Worm (Caenorhabditis elegans): ENCODE data around the gene C09B8.3.
A peak's percentile ranks its signal among the peaks of the same experiment; 100 is the strongest.

The C09B8.3 gene

DNA sequence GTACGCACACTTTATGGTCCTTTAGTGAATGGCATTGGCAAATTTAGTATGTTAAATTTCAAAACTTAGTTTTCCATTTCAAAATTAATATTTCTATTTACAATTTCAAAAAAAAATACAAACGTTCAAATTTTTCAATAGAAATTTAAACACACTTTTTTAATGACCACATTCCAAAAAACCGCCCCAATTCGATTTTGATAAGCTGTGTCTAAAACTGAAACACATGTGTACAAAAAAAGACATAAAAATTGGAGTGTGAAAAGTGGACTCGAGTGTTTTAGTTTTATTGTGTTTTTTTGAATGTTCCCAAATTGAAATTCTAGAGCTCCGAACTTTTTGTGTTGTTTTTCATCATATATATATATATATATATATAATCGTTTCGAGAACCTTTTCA, 34.7 kb downstream of the C09B8.3 start:
- TF ChIP-seq madf-2 (tag; optimal IDR thresholded peaks at IDR 0.05) = no peak
- TF ChIP-seq hlh-8 (tag; optimal IDR thresholded peaks at IDR 0.05) = no peak
- TF ChIP-seq npax-4 (tag; optimal IDR thresholded peaks at IDR 0.05) = no peak

- TF ChIP-seq unc-42 (tag; optimal IDR thresholded peaks at IDR 0.05) (peak; percentile 71), gmeb-2 (tag; optimal IDR thresholded peaks at IDR 0.05) (no peak)
Measured at ce11 chrX:5975228-5975627, 35.2 kb downstream of the C09B8.3 start.

DNA sequence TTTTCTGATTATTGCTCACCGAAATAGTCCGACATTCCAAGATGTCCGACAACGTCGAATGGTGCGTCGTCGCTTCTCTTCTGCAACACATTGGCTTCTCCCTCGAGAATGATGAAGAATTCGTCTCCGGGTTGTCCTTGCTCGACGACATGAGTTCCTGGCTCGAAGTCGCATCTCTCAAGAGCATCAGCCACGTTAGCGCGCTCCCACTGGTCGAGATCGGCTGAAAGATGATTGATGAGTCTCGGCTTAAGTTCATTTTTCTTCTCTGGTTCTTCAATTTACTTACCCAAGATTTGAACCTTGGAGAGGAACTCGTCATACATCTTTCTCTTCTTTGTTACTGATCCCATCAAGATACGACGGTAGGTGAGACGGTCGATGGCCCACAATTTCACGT, 38.3 kb downstream of the C09B8.3 start:
- no peak for TF ChIP-seq rnt-1 (tag; optimal IDR thresholded peaks at IDR 0.05)
- TF ChIP-seq pha-2 (tag; optimal IDR thresholded peaks at IDR 0.05) = no peak
- no peak for TF ChIP-seq elt-4 (tag; optimal IDR thresholded peaks at IDR 0.05)
- no peak for TF ChIP-seq hlh-13 (GFP tag; optimal IDR thresholded peaks at IDR 0.05)
- TF ChIP-seq ceh-34 (tag; optimal IDR thresholded peaks at IDR 0.05) = no peak
- no peak for TF ChIP-seq ahr-1 (tag; optimal IDR thresholded peaks at IDR 0.05)
- no peak for TF ChIP-seq T23F11.4 (GFP tag; optimal IDR thresholded peaks at IDR 0.05)
- no peak for TF ChIP-seq madf-2 (tag; optimal IDR thresholded peaks at IDR 0.05)
- TF ChIP-seq ets-4 (tag; optimal IDR thresholded peaks at IDR 0.05) = no peak

DNA sequence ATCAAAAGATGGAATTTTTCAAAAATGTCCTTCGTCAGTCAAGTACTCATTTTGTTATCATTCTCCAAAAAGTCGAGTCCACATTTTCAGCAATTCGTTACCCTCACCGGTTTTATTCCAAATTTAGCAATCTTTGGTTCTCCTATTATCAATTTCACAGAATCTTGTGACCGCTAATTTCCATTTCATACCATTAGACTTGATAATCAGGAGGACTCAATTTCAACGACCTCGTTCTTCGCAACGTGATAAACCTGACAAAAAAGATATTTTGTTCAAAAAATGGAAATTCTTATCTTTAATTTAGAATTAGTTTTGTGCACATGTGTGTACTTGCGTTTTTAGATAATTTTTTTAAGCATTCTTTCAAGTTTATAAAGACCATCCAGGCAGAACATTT, 47.9 kb downstream of the C09B8.3 start:
- no peak for TF ChIP-seq nfya-1 (tag; optimal IDR thresholded peaks at IDR 0.05)
- TF ChIP-seq ceh-19 (GFP tag; optimal IDR thresholded peaks at IDR 0.05) = no peak
- no peak for TF ChIP-seq rnt-1 (tag; optimal IDR thresholded peaks at IDR 0.05)

DNA sequence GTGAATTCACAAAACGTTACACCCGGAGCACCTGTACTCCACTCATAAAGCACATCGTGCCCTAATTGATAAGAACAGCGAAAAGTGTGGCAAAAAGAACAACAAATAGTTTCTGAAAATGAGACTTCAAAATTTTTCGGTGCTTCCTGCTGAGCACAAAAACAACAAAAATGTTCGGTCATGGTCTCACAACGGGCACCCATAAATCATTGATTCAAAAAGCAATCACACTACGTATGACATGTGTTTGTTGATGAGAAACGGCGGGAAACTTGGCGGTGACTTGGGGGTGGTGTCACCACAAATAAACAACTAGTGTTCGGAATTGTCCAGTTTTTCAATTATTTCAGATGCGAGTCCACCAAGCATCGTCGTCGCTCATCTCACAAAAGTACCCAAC, 49.6 kb downstream of the C09B8.3 start:
- no peak for TF ChIP-seq unc-3 (GFP tag; conservative IDR thresholded peaks at IDR 0.05)
- TF ChIP-seq unc-3 (tag; optimal IDR thresholded peaks at IDR 0.05) = no peak

- TF ChIP-seq gmeb-2 (tag; optimal IDR thresholded peaks at IDR 0.05) (no peak), ets-4 (tag; optimal IDR thresholded peaks at IDR 0.05) (no peak), F13H6.1 (tag; optimal IDR thresholded peaks at IDR 0.05) (no peak), hlh-13 (GFP tag; optimal IDR thresholded peaks at IDR 0.05) (no peak), hlh-6 (tag; optimal IDR thresholded peaks at IDR 0.05) (no peak), lim-6 (tag; optimal IDR thresholded peaks at IDR 0.05) (no peak), npax-4 (tag; optimal IDR thresholded peaks at IDR 0.05) (no peak), ceh-34 (tag; optimal IDR thresholded peaks at IDR 0.05) (no peak), unc-55 (GFP tag; optimal IDR thresholded peaks at IDR 0.05) (no peak), ceh-19 (GFP tag; optimal IDR thresholded peaks at IDR 0.05) (no peak), ceh-22 (tag; optimal IDR thresholded peaks at IDR 0.05) (no peak), ceh-48 (tag; optimal IDR thresholded peaks at IDR 0.05) (no peak), mec-3 (tag; optimal IDR thresholded peaks at IDR 0.05; ENCODE audit: borderline replicate concordance) (no peak), ceh-6 (GFP tag; optimal IDR thresholded peaks at IDR 0.05) (no peak), sox-2 (GFP tag; IDR thresholded peaks at IDR 0.05) (no peak), madf-2 (tag; optimal IDR thresholded peaks at IDR 0.05) (no peak), ceh-31 (tag; optimal IDR thresholded peaks at IDR 0.05) (no peak), K02D7.2 (tag; optimal IDR thresholded peaks at IDR 0.05) (no peak), ama-1 (optimal IDR thresholded peaks at IDR 0.05) (no peak)
Measured at ce11 chrX:5958815-5959214, 51.7 kb downstream of the C09B8.3 start, which contains the start of gene R07E4.1. R07E4.1 (plus strand) TSS chrX:5959115.

Measured in whole organism, late embryonic.